Worm (Caenorhabditis elegans) whole organism, mixed stage, embryonic: ENCODE results near the gene F42A6.1.

Experiments
- elt-3 ChIP-seq: fragments of 150-350 bp; optimal IDR thresholded peaks from 2 replicates; lab custom pipeline; 2014; ENCODE audit warnings: missing biosample characterization, missing genetic modification characterization
- ham-2 ChIP-seq: fragments of 200-800 bp; sonication (Bioruptor generic); optimal IDR thresholded peaks from 2 replicates; lab custom pipeline; 2018; ENCODE audit warnings: mild to moderate bottlenecking, missing genetic modification characterization, missing compliant biosample characterization
- lin-13 ChIP-seq: fragments of 150-350 bp; optimal IDR thresholded peaks from 2 replicates; lab custom pipeline; 2014; ENCODE audit warnings: missing biosample characterization, missing genetic modification characterization
- lsy-2 ChIP-seq: fragments of 150-350 bp; optimal IDR thresholded peaks from 2 replicates; lab custom pipeline; 2014; ENCODE audit warnings: missing biosample characterization, missing genetic modification characterization
- nhr-12 ChIP-seq: fragments of 150-350 bp; optimal IDR thresholded peaks from 2 replicates; lab custom pipeline; 2014; ENCODE audit warnings: missing biosample characterization, missing genetic modification characterization
- nhr-28 ChIP-seq: fragments of 150-350 bp; optimal IDR thresholded peaks from 2 replicates; lab custom pipeline; 2014; ENCODE audit warnings: missing biosample characterization, missing genetic modification characterization
- nhr-76 ChIP-seq: sonication (generic microtip); optimal IDR thresholded peaks from 2 replicates; lab custom pipeline; 2017; ENCODE audit warnings: missing biosample characterization, missing genetic modification characterization
- snpc-4 ChIP-seq: fragments of 150-350 bp; optimal IDR thresholded peaks from 2 replicates; lab custom pipeline; 2014; ENCODE audit warnings: missing biosample characterization, missing genetic modification characterization
- sptf-1 ChIP-seq: sonication (generic microtip); optimal IDR thresholded peaks from 2 replicates; lab custom pipeline; 2017; ENCODE audit warnings: mild to moderate bottlenecking, missing genetic modification characterization, moderate library complexity, missing compliant biosample characterization
- ztf-11 ChIP-seq: fragments of 150-350 bp; optimal IDR thresholded peaks from 2 replicates; lab custom pipeline; 2014; ENCODE audit warnings: missing biosample characterization, missing genetic modification characterization

- TF ChIP-seq elt-3 (tag; lab: Kevin White, UChicago) (no peak), nhr-76 (tag; lab: Kevin White, UChicago) (no peak), nhr-12 (tag; lab: Kevin White, UChicago) (no peak), ztf-11 (no peak), lsy-2 (tag; lab: Kevin White, UChicago) (no peak), sptf-1 (tag; lab: Kevin White, UChicago) (no peak), snpc-4 (tag; lab: Kevin White, UChicago) (no peak), ham-2 (GFP tag; lab: Kevin White, UChicago) (no peak), nhr-28 (tag; lab: Kevin White, UChicago) (no peak), lin-13 (no peak)
Observed at ce11 chrIV:3384047-3384446, 29.2 kb downstream of the F42A6.1 start, which contains the start of gene B0546.4.
